Worm (Caenorhabditis elegans) whole organism, dauer: ENCODE measurements around the gene F52E1.14.
"Not testable (repeated sequence)": the region's sequence is repeated elsewhere in the genome, so short reads cannot be mapped to it uniquely, and the experiment has no call there.

Source experiments
- unc-62 ChIP-seq: sonication (generic microtip); optimal IDR thresholded peaks from 2 replicates; lab custom pipeline; 2017; ENCODE audit warnings: missing biosample characterization, missing genetic modification reagents, missing genetic modification characterization

The F52E1.14 gene

DNA sequence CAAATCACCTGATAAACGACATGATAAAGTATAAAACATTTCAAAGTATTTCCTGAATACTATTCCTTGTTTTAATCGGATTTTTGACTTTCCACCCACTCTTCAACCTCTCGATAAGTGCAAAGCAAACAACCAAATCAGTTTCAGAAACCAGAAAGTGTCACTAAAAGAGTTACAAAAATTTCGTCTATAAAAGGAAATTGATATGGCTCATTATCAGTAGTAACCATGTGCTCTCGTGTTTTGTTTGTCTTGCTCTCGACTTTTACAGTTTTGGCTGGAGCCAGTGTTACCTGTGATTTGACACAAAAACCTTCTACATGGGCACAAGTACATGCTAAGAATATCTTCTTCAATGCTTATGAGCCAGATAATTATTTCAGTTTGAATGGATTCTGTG lies at the start of gene F52E1.14:
Gene F52E1.14 (plus strand): TSS at position 207 of the 400 bp plus-strand sequence.
- no peak for TF ChIP-seq unc-62 (GFP tag; lab: Kevin White, UChicago)

DNA sequence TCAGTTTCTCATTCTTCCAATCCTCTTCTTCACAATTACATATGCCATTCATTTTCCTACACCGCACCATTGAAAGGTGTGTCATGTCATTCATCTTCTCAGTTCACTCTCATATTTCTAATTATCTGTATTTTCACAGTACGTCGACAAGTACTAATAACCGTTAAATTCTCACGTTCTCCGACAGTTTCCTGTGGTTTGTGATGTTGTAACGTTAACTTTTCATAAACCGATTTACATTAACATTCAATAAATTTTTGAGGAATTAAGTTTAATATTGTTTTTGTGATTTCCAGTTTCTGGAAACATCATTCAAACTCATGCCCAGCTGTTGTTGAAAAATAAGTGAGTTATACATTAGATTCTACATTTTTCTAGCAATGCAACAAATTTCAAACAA lies 49.4 kb upstream of the F52E1.14 start, which contains the start of gene tmd-2:
Gene tmd-2 (plus strand): TSS at position 301 of the 400 bp plus-strand sequence.
- TF ChIP-seq unc-62 (GFP tag; lab: Kevin White, UChicago) = no peak

DNA sequence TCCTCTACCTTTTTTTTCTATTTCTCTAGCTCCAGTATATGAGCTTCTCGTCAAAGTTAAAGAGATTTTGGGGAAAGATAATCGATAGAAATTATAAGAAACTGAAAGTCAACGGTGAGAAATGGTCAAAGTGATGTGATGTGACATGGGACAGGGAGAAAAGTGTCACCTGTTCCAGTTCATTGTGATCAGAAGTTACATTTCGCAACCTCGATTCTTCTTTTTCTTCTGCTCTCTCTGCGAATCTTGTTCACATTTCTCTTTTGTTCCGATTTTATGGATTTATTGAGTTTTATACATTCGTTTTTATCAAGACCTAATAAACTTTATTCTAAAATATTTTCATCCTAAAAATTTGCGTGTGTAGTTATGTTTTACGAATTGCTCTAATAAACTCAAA lies 48.1 kb upstream of the F52E1.14 start:
- no peak for TF ChIP-seq unc-62 (GFP tag; lab: Kevin White, UChicago)

- not testable (repeated sequence) for TF ChIP-seq unc-62 (GFP tag; lab: Kevin White, UChicago)
These were observed 42.8 kb upstream of the F52E1.14 start, which contains the start of gene C08D8.7 for ce11 chrV:8340924-8341323. C08D8.7 (plus strand) TSS chrV:8341224.

DNA sequence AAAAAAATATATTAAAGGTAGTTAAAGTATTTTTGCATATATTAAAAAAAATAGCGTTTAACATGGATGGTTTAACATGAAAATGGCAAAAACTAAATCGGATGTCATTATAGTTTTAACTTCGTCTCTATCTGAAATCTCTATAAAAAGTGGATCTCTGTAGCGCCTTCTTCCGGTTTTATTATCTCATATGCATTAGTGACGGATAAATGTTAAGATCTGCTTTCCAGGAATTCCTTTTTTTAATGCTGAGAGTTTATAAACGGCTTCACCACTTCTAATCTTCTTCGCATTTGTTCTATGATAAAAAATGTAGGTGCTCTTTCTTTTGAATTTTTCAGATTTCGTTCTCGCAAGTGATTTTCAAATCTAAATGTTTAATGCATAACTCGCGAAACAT lies 41.3 kb upstream of the F52E1.14 start:
- no peak for TF ChIP-seq unc-62 (GFP tag; lab: Kevin White, UChicago)

DNA sequence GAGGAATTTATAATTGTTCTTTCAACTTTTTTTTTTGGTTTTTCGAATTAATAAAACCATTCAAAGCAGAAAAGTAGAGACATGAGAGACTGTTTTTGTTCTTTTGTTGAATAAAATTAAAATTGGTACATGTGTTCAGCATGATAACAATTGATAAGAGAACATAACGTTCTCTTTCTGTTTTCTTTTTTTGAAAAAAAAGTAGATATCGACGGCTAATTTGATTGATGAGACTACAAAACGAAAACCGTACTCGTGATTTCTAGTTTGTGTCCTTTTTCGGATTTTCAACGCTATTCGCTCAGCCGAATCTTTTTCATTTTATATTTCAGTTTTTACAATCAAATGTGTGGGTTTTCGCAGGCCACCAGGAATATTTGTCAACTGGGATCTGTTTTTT lies 38.3 kb upstream of the F52E1.14 start, which contains the start of gene C08D8.1:
Gene C08D8.1 (plus strand): TSS at position 324 of the 400 bp plus-strand sequence.
- no peak for TF ChIP-seq unc-62 (GFP tag; lab: Kevin White, UChicago)

ce11 chrV:8348959-8349389 lies 34.7 kb upstream of the F52E1.14 start:
- no peak for TF ChIP-seq unc-62 (GFP tag; lab: Kevin White, UChicago)

DNA sequence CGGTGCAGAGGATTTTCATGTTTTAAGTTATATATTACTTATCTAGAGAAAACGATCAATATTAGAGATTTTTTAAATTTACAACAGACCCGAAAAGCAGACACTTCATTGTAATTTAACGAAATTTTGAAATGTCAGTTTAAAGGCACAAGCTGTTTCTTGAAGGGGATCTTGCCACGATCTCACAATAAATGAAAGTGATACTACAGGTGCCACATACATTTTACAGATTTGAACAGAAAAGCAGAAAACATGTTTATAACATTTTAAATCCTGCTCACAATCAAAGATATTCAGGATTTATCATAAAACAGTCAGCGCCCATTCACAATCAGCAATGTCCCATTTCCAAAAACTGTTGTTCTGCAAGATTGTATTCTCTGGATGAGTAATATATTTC lies 33.8 kb upstream of the F52E1.14 start:
- no peak for TF ChIP-seq unc-62 (GFP tag; lab: Kevin White, UChicago)

DNA sequence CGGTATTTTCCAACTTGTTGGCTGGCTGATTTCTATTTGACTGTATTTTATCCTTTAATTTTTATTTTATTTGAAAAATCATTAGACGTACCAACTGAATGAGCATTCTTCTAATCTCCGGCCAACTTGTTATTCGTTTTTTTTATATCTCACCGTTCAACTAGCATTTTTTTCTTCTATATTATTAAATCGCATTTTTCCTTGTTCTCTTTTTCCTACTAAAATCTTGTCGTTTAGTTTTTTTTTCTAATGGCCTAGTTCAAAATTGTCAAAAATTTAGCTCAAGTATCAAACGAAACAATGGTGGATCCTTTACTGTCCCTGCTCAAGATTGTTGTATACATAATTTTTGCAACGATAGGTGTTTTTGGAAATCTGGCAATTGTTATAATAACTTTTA lies 32.4 kb upstream of the F52E1.14 start, which contains the start of gene srsx-22:
Gene srsx-22 (plus strand): TSS at position 301 of the 400 bp plus-strand sequence.
- TF ChIP-seq unc-62 (GFP tag; lab: Kevin White, UChicago) = no peak

ce11 chrV:8355435-8356212 lies 28.1 kb upstream of the F52E1.14 start, which contains the start of gene mom-2:
mom-2 (plus strand) TSS chrV:8355988.
- no peak for TF ChIP-seq unc-62 (GFP tag; lab: Kevin White, UChicago)

- no peak for TF ChIP-seq unc-62 (GFP tag; lab: Kevin White, UChicago)
These were observed 26.0 kb upstream of the F52E1.14 start for ce11 chrV:8357756-8358155.

ce11 chrV:8358702-8359101 lies 25.0 kb upstream of the F52E1.14 start:
- no peak for TF ChIP-seq unc-62 (GFP tag; lab: Kevin White, UChicago)

- TF ChIP-seq unc-62 (GFP tag; lab: Kevin White, UChicago) = no peak
These were observed 24.6 kb upstream of the F52E1.14 start, which contains the start of gene mpdu-1 for ce11 chrV:8359113-8359564. mpdu-1 (minus strand) TSS chrV:8359163.

DNA sequence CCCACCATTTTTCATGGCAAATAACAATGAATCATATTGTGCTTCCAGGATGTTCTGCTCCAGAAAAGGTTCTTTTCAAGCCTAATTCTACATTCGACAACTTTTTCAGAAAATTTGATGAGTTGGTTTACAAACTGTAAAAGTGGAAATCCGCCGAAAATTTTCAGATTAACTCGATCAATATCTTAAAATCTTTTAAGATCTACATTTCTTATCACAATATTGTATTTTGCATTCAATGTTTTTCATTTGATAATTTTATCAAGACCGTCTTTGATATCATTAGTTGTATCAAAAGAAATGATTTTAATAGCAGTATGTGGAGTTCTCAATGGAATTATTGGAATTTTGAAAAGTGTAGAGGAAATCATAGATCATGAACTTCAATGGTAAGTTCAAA lies 23.9 kb upstream of the F52E1.14 start, which contains the start of gene F38E1.6:
Gene F38E1.6 (plus strand): TSS at position 301 of the 400 bp plus-strand sequence.
- TF ChIP-seq unc-62 (GFP tag; lab: Kevin White, UChicago) = no peak

- TF ChIP-seq unc-62 (GFP tag; lab: Kevin White, UChicago) = no peak
These were observed 13.0 kb upstream of the F52E1.14 start, which contains the start of gene gpa-2 for ce11 chrV:8370705-8371104. gpa-2 (plus strand) TSS chrV:8371005.

DNA sequence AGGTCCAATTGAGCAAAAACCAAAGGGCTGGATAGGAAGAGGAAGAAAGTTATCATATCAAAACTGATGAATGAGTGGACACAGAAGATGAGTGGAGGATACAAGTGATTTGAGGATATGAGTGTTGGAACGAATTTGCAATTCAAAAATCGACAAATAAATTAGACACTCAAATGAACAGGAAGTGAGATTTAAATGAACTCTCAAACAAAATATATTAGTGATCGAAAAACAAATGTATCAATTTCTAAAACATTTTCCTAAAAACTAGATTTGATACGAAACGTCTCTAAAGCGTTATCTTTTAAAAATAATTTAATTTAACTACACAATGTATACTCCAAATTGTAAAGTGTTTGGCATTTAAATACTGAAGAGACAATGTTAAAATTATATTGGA lies 8.3 kb upstream of the F52E1.14 start, which contains the start of gene F38E1.10:
Gene F38E1.10 (minus strand): TSS at position 101 of the 400 bp plus-strand sequence.
- no peak for TF ChIP-seq unc-62 (GFP tag; lab: Kevin White, UChicago)
